Fruit fly (Drosophila melanogaster) whole organism, embryonic: ENCODE data around the gene CG31219.

Experiments used
- Abd-B ChIP-seq: fragments of 200-800 bp; sonication (Bioruptor generic); optimal IDR thresholded peaks from 2 replicates; lab custom pipeline; 2018; ENCODE audit warnings: missing biosample characterization, mild to moderate bottlenecking, missing genetic modification characterization, moderate library complexity
- Asciz ChIP-seq: fragments of 200-800 bp; sonication (Bioruptor generic); optimal IDR thresholded peaks from 2 replicates; lab custom pipeline; 2017; ENCODE audit warnings: missing biosample characterization, mild to moderate bottlenecking, missing genetic modification characterization, missing genetic modification reagents
- CG10274 ChIP-seq: fragments of 200-800 bp; sonication (Bioruptor generic); optimal IDR thresholded peaks from 3 replicates; lab custom pipeline; 2017; ENCODE audit warnings: missing biosample characterization, mild to moderate bottlenecking, missing genetic modification characterization
- CG11398 ChIP-seq: fragments of 200-800 bp; sonication (Bioruptor generic); optimal IDR thresholded peaks from 2 replicates; lab custom pipeline; 2016; ENCODE audit warnings: missing biosample characterization, missing genetic modification characterization
- CG11560 ChIP-seq: fragments of 200-800 bp; sonication (Bioruptor generic); IDR thresholded peaks from 3 replicates; pipeline ENCODE4 v1.3.6; 2022; ENCODE audit warnings: missing biosample characterization, missing genetic modification characterization
- CG12236 ChIP-seq: fragments of 200-800 bp; sonication (Bioruptor generic); optimal IDR thresholded peaks from 2 replicates; lab custom pipeline; 2016; ENCODE audit warnings: missing biosample characterization, missing genetic modification characterization
- CG1233 ChIP-seq: fragments of 200-800 bp; sonication (Bioruptor generic); optimal IDR thresholded peaks from 4 replicates; lab custom pipeline; 2018; ENCODE audit warnings: missing biosample characterization, mild to moderate bottlenecking, missing genetic modification characterization
- CG15514 ChIP-seq: fragments of 200-800 bp; sonication (Bioruptor generic); optimal IDR thresholded peaks from 3 replicates; lab custom pipeline; 2017; ENCODE audit warnings: missing biosample characterization, missing genetic modification characterization, mild to moderate bottlenecking, moderate library complexity, missing genetic modification reagents
- CG17359 ChIP-seq: fragments of 200-800 bp; sonication (Bioruptor generic); optimal IDR thresholded peaks from 3 replicates; lab custom pipeline; 2018; ENCODE audit warnings: missing biosample characterization, mild to moderate bottlenecking, missing genetic modification characterization, moderate library complexity
- CG17361 ChIP-seq: fragments of 200-800 bp; sonication (Bioruptor generic); IDR thresholded peaks from 3 replicates; pipeline ENCODE4 v1.3.6; 2022; ENCODE audit warnings: missing biosample characterization, missing genetic modification characterization
- CG17612 ChIP-seq: fragments of 200-800 bp; sonication (Bioruptor generic); IDR thresholded peaks from 2 replicates; pipeline ENCODE4 v1.3.6; 2022; ENCODE audit warnings: missing biosample characterization, missing genetic modification characterization
- CG2120 ChIP-seq: fragments of 200-800 bp; sonication (Bioruptor generic); optimal IDR thresholded peaks from 3 replicates; lab custom pipeline; 2016; ENCODE audit warnings: missing biosample characterization, missing genetic modification characterization
- CG2678 ChIP-seq: fragments of 200-800 bp; sonication (Bioruptor generic); optimal IDR thresholded peaks from 3 replicates; lab custom pipeline; 2019; ENCODE audit warnings: missing biosample characterization, mild to moderate bottlenecking, missing genetic modification characterization, moderate library complexity
- CG32772 ChIP-seq: fragments of 200-800 bp; sonication (Bioruptor generic); IDR thresholded peaks from 2 replicates; pipeline ENCODE4 v1.3.6; 2022; ENCODE audit warnings: missing biosample characterization, missing genetic modification characterization
- CG34224 ChIP-seq: fragments of 200-800 bp; sonication (Bioruptor generic); IDR thresholded peaks from 3 replicates; pipeline ENCODE4 v1.3.6; 2022; ENCODE audit warnings: missing biosample characterization, missing genetic modification characterization; ENCODE audit not compliant: partially characterized antibody
- CG3847 ChIP-seq: fragments of 200-800 bp; sonication (Bioruptor generic); IDR thresholded peaks from 2 replicates; pipeline ENCODE4 v1.3.6; 2022; ENCODE audit warnings: missing biosample characterization, missing genetic modification characterization
- CG4328 ChIP-seq: fragments of 200-800 bp; sonication (Bioruptor generic); optimal IDR thresholded peaks from 3 replicates; lab custom pipeline; 2017; ENCODE audit warnings: missing biosample characterization, missing genetic modification reagents, missing genetic modification characterization
- CG4424 ChIP-seq: fragments of 200-800 bp; sonication (Bioruptor generic); optimal IDR thresholded peaks from 3 replicates; lab custom pipeline; 2016; ENCODE audit warnings: missing biosample characterization, missing genetic modification characterization
- CG6683 ChIP-seq: fragments of 200-800 bp; sonication (Bioruptor generic); optimal IDR thresholded peaks from 2 replicates; lab custom pipeline; 2017; ENCODE audit warnings: missing biosample characterization, mild to moderate bottlenecking, missing genetic modification characterization, missing genetic modification reagents
- CG6791 ChIP-seq: fragments of 200-800 bp; sonication (Bioruptor generic); IDR thresholded peaks from 3 replicates; pipeline ENCODE4 v1.3.6; 2022; ENCODE audit warnings: missing biosample characterization, missing genetic modification characterization; ENCODE audit not compliant: partially characterized antibody
- CG7987 ChIP-seq: fragments of 200-800 bp; sonication (Bioruptor generic); optimal IDR thresholded peaks from 2 replicates; lab custom pipeline; 2018; ENCODE audit warnings: missing biosample characterization, mild to moderate bottlenecking, missing genetic modification characterization, moderate library complexity
- CG9876 ChIP-seq: fragments of 200-800 bp; sonication (Bioruptor generic); optimal IDR thresholded peaks from 2 replicates; lab custom pipeline; 2016; ENCODE audit warnings: missing biosample characterization, missing genetic modification characterization
- CrebB ChIP-seq: fragments of 200-800 bp; sonication (Bioruptor generic); optimal IDR thresholded peaks from 3 replicates; lab custom pipeline; 2018; ENCODE audit warnings: missing biosample characterization, mild to moderate bottlenecking, missing genetic modification characterization
- Elba2 ChIP-seq: fragments of 200-800 bp; sonication (Bioruptor generic); optimal IDR thresholded peaks from 3 replicates; lab custom pipeline; 2016; ENCODE audit warnings: missing biosample characterization, missing genetic modification characterization
- Hey ChIP-seq: fragments of 200-800 bp; sonication (Bioruptor generic); optimal IDR thresholded peaks from 3 replicates; lab custom pipeline; 2018; ENCODE audit warnings: missing biosample characterization, mild to moderate bottlenecking, missing genetic modification characterization
- NC2β ChIP-seq: fragments of 200-800 bp; sonication (Bioruptor generic); optimal IDR thresholded peaks from 2 replicates; lab custom pipeline; 2016; ENCODE audit warnings: missing biosample characterization, missing genetic modification characterization
- Opbp ChIP-seq: fragments of 200-800 bp; sonication (Bioruptor generic); IDR thresholded peaks from 3 replicates; pipeline ENCODE4 v1.3.6; 2022; ENCODE audit warnings: missing biosample characterization, missing genetic modification characterization; ENCODE audit not compliant: partially characterized antibody
- Spps ChIP-seq: fragments of 200-800 bp; sonication (Bioruptor generic); optimal IDR thresholded peaks from 2 replicates; lab custom pipeline; 2018; ENCODE audit warnings: missing biosample characterization, mild to moderate bottlenecking, missing genetic modification characterization
- Sry-δ ChIP-seq: fragments of 200-800 bp; sonication (Bioruptor generic); optimal IDR thresholded peaks from 2 replicates; lab custom pipeline; 2016; ENCODE audit warnings: missing biosample characterization, missing genetic modification characterization
- Trl ChIP-seq, 3 experiments: fragments of >200 bp in 2 of 3; fragments of 200-800 bp in 1 of 3; sonication (Bioruptor generic) in 1 of 3; optimal IDR thresholded peaks; 2 replicates in 1 of 3; 3 replicates in 2 of 3; lab custom pipeline; 2016 to 2017; ENCODE audit warnings: missing biosample characterization in 1 of 3, missing genetic modification characterization in 1 of 3
- Vsx1 ChIP-seq: fragments of 200-800 bp; sonication (Bioruptor generic); optimal IDR thresholded peaks from 2 replicates; lab custom pipeline; 2017; ENCODE audit warnings: missing biosample characterization, mild to moderate bottlenecking, missing genetic modification characterization, missing genetic modification reagents
- YL-1 ChIP-seq: fragments of 200-800 bp; sonication (Bioruptor generic); optimal IDR thresholded peaks from 3 replicates; lab custom pipeline; 2017; ENCODE audit warnings: missing biosample characterization, mild to moderate bottlenecking, missing genetic modification characterization
- dan ChIP-seq: fragments of 200-800 bp; sonication (Bioruptor generic); IDR thresholded peaks from 2 replicates; pipeline ENCODE4 v1.3.6; 2022; ENCODE audit warnings: missing biosample characterization, missing genetic modification characterization
- danr ChIP-seq: fragments of 200-800 bp; sonication (Bioruptor generic); IDR thresholded peaks from 2 replicates; pipeline ENCODE4 v1.3.6; 2022; ENCODE audit warnings: missing biosample characterization, missing genetic modification characterization
- dati ChIP-seq: fragments of 200-800 bp; sonication (Bioruptor generic); IDR thresholded peaks from 2 replicates; pipeline ENCODE4 v1.3.6; 2022; ENCODE audit warnings: missing biosample characterization, missing genetic modification characterization
- disco-r ChIP-seq: fragments of 200-800 bp; sonication (Bioruptor generic); optimal IDR thresholded peaks from 2 replicates; lab custom pipeline; 2016; ENCODE audit warnings: missing biosample characterization, missing genetic modification characterization
- dmrt99B ChIP-seq: fragments of 200-800 bp; sonication (Bioruptor generic); optimal IDR thresholded peaks from 2 replicates; lab custom pipeline; 2018; ENCODE audit warnings: missing biosample characterization, mild to moderate bottlenecking, missing genetic modification characterization, moderate library complexity
- eve ChIP-seq, 2 experiments: fragments of >200 bp; optimal IDR thresholded peaks; 2 replicates each; lab custom pipeline; 2017; ENCODE audit warnings: missing biosample characterization in 2 of 2, missing genetic modification characterization in 2 of 2
- gcm ChIP-seq: fragments of 200-800 bp; sonication (Bioruptor generic); optimal IDR thresholded peaks from 2 replicates; lab custom pipeline; 2019; ENCODE audit warnings: missing biosample characterization, mild to moderate bottlenecking, missing genetic modification characterization, moderate library complexity
- ham ChIP-seq: fragments of 200-800 bp; sonication (Bioruptor generic); IDR thresholded peaks from 2 replicates; pipeline ENCODE4 v1.3.6; 2022; ENCODE audit warnings: missing biosample characterization, missing genetic modification characterization
- mam ChIP-seq: fragments of 200-800 bp; sonication (Bioruptor generic); optimal IDR thresholded peaks from 3 replicates; lab custom pipeline; 2016; ENCODE audit warnings: missing biosample characterization, missing genetic modification characterization
- prd ChIP-seq, 3 experiments: fragments of >200 bp in 2 of 3; fragments of 200-800 bp in 1 of 3; sonication (Bioruptor generic) in 1 of 3; optimal IDR thresholded peaks in 2 of 3; IDR thresholded peaks in 1 of 3; 2 replicates in 2 of 3; 3 replicates in 1 of 3; pipeline versions ENCODE4 v1.3.6 to Lab custom; 2017 to 2022; ENCODE audit warnings: missing biosample characterization in 1 of 3, missing genetic modification characterization in 1 of 3
- pros ChIP-seq: fragments of 200-800 bp; sonication (Bioruptor generic); optimal IDR thresholded peaks from 3 replicates; lab custom pipeline; 2019; ENCODE audit warnings: missing biosample characterization, mild to moderate bottlenecking, missing genetic modification characterization, moderate library complexity
- pzg ChIP-seq: fragments of 200-800 bp; sonication (Bioruptor generic); optimal IDR thresholded peaks from 3 replicates; lab custom pipeline; 2018; ENCODE audit warnings: missing biosample characterization, mild to moderate bottlenecking, missing genetic modification characterization, moderate library complexity
- seq ChIP-seq: fragments of 200-800 bp; sonication (Bioruptor generic); IDR thresholded peaks from 2 replicates; pipeline ENCODE4 v1.3.6; 2022; ENCODE audit warnings: missing biosample characterization, missing genetic modification characterization
- slbo ChIP-seq: fragments of 200-800 bp; sonication (Bioruptor generic); IDR thresholded peaks from 2 replicates; pipeline ENCODE4 v1.3.6; 2022; ENCODE audit warnings: missing biosample characterization, missing genetic modification characterization
- slp2 ChIP-seq: fragments of 200-800 bp; sonication (Bioruptor generic); optimal IDR thresholded peaks from 2 replicates; lab custom pipeline; 2016; ENCODE audit warnings: missing biosample characterization, missing genetic modification characterization
- unpg ChIP-seq: fragments of 200-800 bp; sonication (Bioruptor generic); optimal IDR thresholded peaks from 3 replicates; lab custom pipeline; 2018; ENCODE audit warnings: missing biosample characterization, mild to moderate bottlenecking, missing genetic modification characterization, moderate library complexity
- zfh2 ChIP-seq: fragments of 200-800 bp; sonication (Bioruptor generic); optimal IDR thresholded peaks from 2 replicates; lab custom pipeline; 2016; ENCODE audit warnings: missing biosample characterization, missing genetic modification characterization

CG31219 gene

DNA sequence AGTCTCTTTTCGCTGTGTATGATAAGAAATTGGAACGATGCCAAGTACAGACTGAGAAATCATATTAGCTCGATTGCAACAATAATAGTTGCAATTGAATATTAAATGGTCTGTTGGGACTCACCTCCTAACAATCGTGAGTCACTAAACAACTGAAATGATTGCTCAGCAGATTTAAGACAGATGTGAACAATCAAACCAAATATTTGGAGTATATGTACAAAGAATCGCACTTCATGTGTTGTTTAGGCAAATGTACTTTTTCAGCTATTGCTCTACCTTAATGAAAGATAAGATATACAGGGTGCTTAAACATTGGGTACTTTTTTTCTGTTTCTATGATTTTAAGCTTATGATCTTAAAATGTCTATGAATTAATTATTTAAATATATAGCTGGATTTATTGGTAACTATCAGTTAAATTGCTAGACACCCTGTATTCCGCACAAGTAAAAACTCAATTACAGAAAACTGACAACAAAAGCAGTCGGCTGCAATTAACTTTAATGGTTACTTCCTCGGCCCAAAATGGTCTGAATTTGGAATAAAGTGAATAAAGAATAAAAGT lies 9.2 kb upstream of the CG31219 start (continued):
- TF ChIP-seq pzg (GFP tag; lab: Kevin White, UChicago) (no peak), Spps (tag; lab: Kevin White, UChicago) (peak; percentile 81), dan (GFP tag; lab: Robert Waterston, UW) (no peak), CG4424 (GFP tag; lab: Kevin White, UChicago) (peak; percentile 86), CG17361 (GFP tag; lab: Robert Waterston, UW) (peak; percentile 77; the same call in 2 of the 3 replicates), CG9876 (GFP tag; lab: Kevin White, UChicago) (no peak), CG1233 (GFP tag; lab: Kevin White, UChicago) (peak; percentile 88), mam (GFP tag; lab: Kevin White, UChicago) (peak; percentile 39), Hey (tag; lab: Kevin White, UChicago) (no peak), NC2β (GFP tag; lab: Kevin White, UChicago) (peak; percentile 14), seq (GFP tag; lab: Robert Waterston, UW) (peak; percentile 92), gcm (GFP tag; lab: Kevin White, UChicago) (peak; percentile 90), CrebB (tag; lab: Kevin White, UChicago) (peak; percentile 83), CG10274 (GFP tag; lab: Kevin White, UChicago) (peak; percentile 58), pros (peak; percentile 5), CG6791 (no peak), YL-1 (GFP tag; lab: Kevin White, UChicago) (no peak), Abd-B (GFP tag; lab: Kevin White, UChicago) (no peak), zfh2 (GFP tag; lab: Kevin White, UChicago) (peak; percentile 40), eve (GFP tag; optimal IDR thresholded peaks at IDR 0.05; lab: Kevin White, UChicago) (no peak), CG15514 (GFP tag; lab: Kevin White, UChicago) (peak; percentile 82), slbo (GFP tag; lab: Robert Waterston, UW) (peak; percentile 84), CG12236 (peak; percentile 17), CG11560 (tag; lab: Robert Waterston, UW) (peak; percentile 44; the same call in 1 of the 3 replicates), CG32772 (peak; percentile 75), Sry-δ (GFP tag; lab: Kevin White, UChicago) (no peak), dati (peak; percentile 80), CG17359 (tag; lab: Kevin White, UChicago) (peak; percentile 94), CG2120 (GFP tag; lab: Kevin White, UChicago) (peak; percentile 78), CG6683 (GFP tag; lab: Kevin White, UChicago) (peak; percentile 69), CG34224 (GFP tag; lab: Robert Waterston, UW) (no peak), CG7987 (GFP tag; lab: Kevin White, UChicago) (peak; percentile 51), CG2678 (tag; lab: Kevin White, UChicago) (peak; percentile 95), Opbp (no peak), CG17612 (GFP tag; lab: Robert Waterston, UW) (peak; percentile 85), dmrt99B (tag; lab: Kevin White, UChicago) (peak; percentile 92), danr (peak; percentile 74), CG11398 (peak; percentile 40), prd (optimal IDR thresholded peaks at IDR 0.05; lab: Kevin White, UChicago) (no peak), prd (GFP tag; IDR thresholded peaks at IDR 0.05; lab: Robert Waterston, UW) (peak; percentile 85), CG4328 (peak; percentile 79), slp2 (GFP tag; lab: Kevin White, UChicago) (peak; percentile 30), CG3847 (peak; percentile 73), Vsx1 (GFP tag; lab: Kevin White, UChicago) (peak; percentile 64), ham (GFP tag; lab: Robert Waterston, UW) (no peak), Asciz (peak; percentile 90), unpg (GFP tag; lab: Kevin White, UChicago) (peak; percentile 95), Trl (optimal IDR thresholded peaks at IDR 0.05; lab: Kevin White, UChicago) (no peak), Trl (GFP tag; optimal IDR thresholded peaks at IDR 0.05; lab: Kevin White, UChicago) (no peak), disco-r (GFP tag; lab: Kevin White, UChicago) (peak; percentile 28), Elba2 (GFP tag; lab: Kevin White, UChicago) (no peak)
